Worm (Caenorhabditis elegans) whole organism, mixed stage, embryonic: ENCODE measurements around the gene srx-44.

Experiments used
- M03D4.4 ChIP-seq: sonication (generic microtip); optimal IDR thresholded peaks from 2 replicates; lab custom pipeline; 2017; ENCODE audit warnings: mild to moderate bottlenecking, missing genetic modification characterization, missing compliant biosample characterization
- ceh-83 ChIP-seq: fragments of 200-800 bp; sonication (Bioruptor generic); optimal IDR thresholded peaks from 2 replicates; lab custom pipeline; 2018; ENCODE audit warnings: mild to moderate bottlenecking, missing genetic modification characterization, missing compliant biosample characterization
- drap-1 ChIP-seq: fragments of 200-800 bp; sonication (Bioruptor generic); optimal IDR thresholded peaks from 3 replicates; lab custom pipeline; 2018; ENCODE audit warnings: mild to moderate bottlenecking, missing genetic modification characterization, missing compliant biosample characterization
- elt-1 ChIP-seq: sonication (generic microtip); optimal IDR thresholded peaks from 2 replicates; lab custom pipeline; 2017; ENCODE audit warnings: missing genetic modification characterization, mild to moderate bottlenecking, missing compliant biosample characterization, antibody characterized with exemption, moderate library complexity, borderline replicate concordance; ENCODE audit not compliant: insufficient read depth
- elt-3 ChIP-seq: fragments of 150-350 bp; optimal IDR thresholded peaks from 2 replicates; lab custom pipeline; 2014; ENCODE audit warnings: missing biosample characterization, missing genetic modification characterization
- ham-2 ChIP-seq: fragments of 200-800 bp; sonication (Bioruptor generic); optimal IDR thresholded peaks from 2 replicates; lab custom pipeline; 2018; ENCODE audit warnings: mild to moderate bottlenecking, missing genetic modification characterization, missing compliant biosample characterization
- lsy-2 ChIP-seq: fragments of 150-350 bp; optimal IDR thresholded peaks from 2 replicates; lab custom pipeline; 2014; ENCODE audit warnings: missing biosample characterization, missing genetic modification characterization
- mls-2 ChIP-seq: sonication (generic microtip); optimal IDR thresholded peaks from 2 replicates; lab custom pipeline; 2016; ENCODE audit warnings: mild to moderate bottlenecking, missing genetic modification characterization, moderate library complexity, missing compliant biosample characterization
- nhr-12 ChIP-seq: fragments of 150-350 bp; optimal IDR thresholded peaks from 2 replicates; lab custom pipeline; 2014; ENCODE audit warnings: missing biosample characterization, missing genetic modification characterization
- nhr-2 ChIP-seq: fragments of 150-350 bp; optimal IDR thresholded peaks from 2 replicates; lab custom pipeline; 2014; ENCODE audit warnings: missing biosample characterization, missing genetic modification characterization
- nhr-237 ChIP-seq: fragments of 150-350 bp; optimal IDR thresholded peaks from 2 replicates; lab custom pipeline; 2014; ENCODE audit warnings: missing biosample characterization, missing genetic modification characterization
- pha-4 ChIP-seq: fragments of 150-350 bp; optimal IDR thresholded peaks from 2 replicates; lab custom pipeline; 2018; ENCODE audit warnings: missing biosample characterization, missing genetic modification reagents, missing genetic modification characterization
- unc-39 ChIP-seq: fragments of 150-350 bp; optimal IDR thresholded peaks from 2 replicates; lab custom pipeline; 2014; ENCODE audit warnings: missing biosample characterization, missing genetic modification characterization
- unc-62 ChIP-seq: fragments of 150-350 bp; optimal IDR thresholded peaks from 2 replicates; lab custom pipeline; 2014; ENCODE audit warnings: missing biosample characterization, missing genetic modification reagents, missing genetic modification characterization

ce11 chrV:16041412-16041811 lies 21.3 kb downstream of the srx-44 start:
- no peak for TF ChIP-seq elt-3 (tag; lab: Kevin White, UChicago)
- TF ChIP-seq unc-62 (GFP tag; lab: Kevin White, UChicago), result no peak
- TF ChIP-seq ceh-83, result no peak
- no peak for TF ChIP-seq pha-4 (tag; lab: Kevin White, UChicago)
- no peak for TF ChIP-seq mls-2 (tag; lab: Kevin White, UChicago)
- no peak for TF ChIP-seq M03D4.4 (tag; lab: Kevin White, UChicago)
- no peak for TF ChIP-seq nhr-12 (tag; lab: Kevin White, UChicago)
- TF ChIP-seq unc-39 (tag; lab: Kevin White, UChicago), result no peak
- TF ChIP-seq nhr-237 (tag; lab: Kevin White, UChicago), result no peak
- TF ChIP-seq ham-2, result no peak
- no peak for TF ChIP-seq lsy-2 (tag; lab: Kevin White, UChicago)
- TF ChIP-seq drap-1, result no peak
- no peak for TF ChIP-seq elt-1 (tag; lab: Kevin White, UChicago)
- no peak for TF ChIP-seq nhr-2 (tag; lab: Kevin White, UChicago)
